Worm (Caenorhabditis elegans): ENCODE results near the gene T01B6.1.
A peak's percentile ranks its signal among the peaks of the same experiment; 100 is the strongest.

The T01B6.1 gene

DNA sequence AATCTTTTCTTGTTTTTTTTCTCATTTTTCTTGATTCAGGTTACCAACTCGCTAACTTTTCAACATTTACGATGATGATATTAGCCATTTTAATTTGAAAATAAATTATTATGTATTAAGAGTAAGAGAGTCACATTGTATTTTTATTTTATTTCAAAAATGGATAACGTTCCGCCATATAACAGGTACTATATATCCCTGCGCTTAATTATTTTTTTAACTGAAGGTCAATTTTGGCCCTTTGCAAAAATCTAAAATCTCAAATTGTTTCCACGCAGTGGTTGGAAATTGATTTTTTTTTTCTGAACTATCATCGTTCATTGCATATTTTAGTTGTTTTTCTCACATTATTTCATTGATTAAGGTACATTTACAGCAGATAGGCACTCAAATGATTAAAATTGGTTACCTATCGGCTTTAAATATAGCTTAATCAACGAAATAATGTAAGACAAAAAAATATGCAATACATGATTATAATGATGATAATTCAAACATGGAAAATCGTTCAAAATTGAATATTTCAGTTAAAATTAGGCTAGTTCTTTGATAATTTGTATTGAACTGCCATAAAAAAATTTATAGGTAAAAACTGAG, 29.3 kb downstream of the T01B6.1 start (continued):
- no peak for TF ChIP-seq Y5F2A.4 (GFP tag; optimal IDR thresholded peaks at IDR 0.05)
- peak; percentile 98 for TF ChIP-seq hmg-1.1 (GFP tag; IDR thresholded peaks at IDR 0.05)
- peak; percentile 82 for TF ChIP-seq ceh-20 (GFP tag; IDR thresholded peaks at IDR 0.05)
- peak; percentile 88 for TF ChIP-seq mes-2 (tag; optimal IDR thresholded peaks at IDR 0.05; ENCODE audit: poor library complexity, severe bottlenecking)
- peak; percentile 68 for TF ChIP-seq spr-3 (GFP tag; optimal IDR thresholded peaks at IDR 0.05)
- peak; percentile 67 for TF ChIP-seq lir-3 (tag; optimal IDR thresholded peaks at IDR 0.05)
- peak; percentile 71; the same call in 1 of the 2 replicates for TF ChIP-seq daf-19 (GFP tag; conservative IDR thresholded peaks at IDR 0.05)
- TF ChIP-seq gei-8 (GFP tag; optimal IDR thresholded peaks at IDR 0.05): no peak
- TF ChIP-seq ztf-11 (tag; optimal IDR thresholded peaks at IDR 0.05): peak; percentile 4
- no peak for TF ChIP-seq snpc-1.2 (GFP tag; IDR thresholded peaks at IDR 0.05)
- TF ChIP-seq D1046.2 (GFP tag; IDR thresholded peaks at IDR 0.05): no peak
- peak; percentile 91 for TF ChIP-seq zip-2 (tag; optimal IDR thresholded peaks at IDR 0.05)

ce11 chrX:2365890-2366289, 30.4 kb downstream of the T01B6.1 start, which contains the start of gene T24D8.6:
Gene T24D8.6, minus strand, starts transcription at chrX:2365990.
- TF ChIP-seq dmd-8 (GFP tag; IDR thresholded peaks at IDR 0.05): no peak
- TF ChIP-seq lin-1 (GFP tag; IDR thresholded peaks at IDR 0.05): no peak
- no peak for TF ChIP-seq F10B5.3 (tag; optimal IDR thresholded peaks at IDR 0.05)
- no peak for TF ChIP-seq ceh-44 (GFP tag; IDR thresholded peaks at IDR 0.05)
- TF ChIP-seq nhr-42 (GFP tag; IDR thresholded peaks at IDR 0.05): no peak
- no peak for TF ChIP-seq ztf-7 (tag; optimal IDR thresholded peaks at IDR 0.05)
- no peak for TF ChIP-seq mxl-3 (GFP tag; optimal IDR thresholded peaks at IDR 0.05)
- no peak for TF ChIP-seq nhr-11 (tag; optimal IDR thresholded peaks at IDR 0.05)
- TF ChIP-seq R02D3.7 (tag; optimal IDR thresholded peaks at IDR 0.05): no peak
- no peak for TF ChIP-seq spr-1 (tag; optimal IDR thresholded peaks at IDR 0.05)
- no peak for TF ChIP-seq D1046.2 (GFP tag; IDR thresholded peaks at IDR 0.05)
- no peak for TF ChIP-seq nhr-77 (tag; optimal IDR thresholded peaks at IDR 0.05)
- TF ChIP-seq mdl-1 (tag; optimal IDR thresholded peaks at IDR 0.05): no peak
- no peak for TF ChIP-seq ces-1 (GFP tag; optimal IDR thresholded peaks at IDR 0.05)
- no peak for TF ChIP-seq sdz-12 (GFP tag; optimal IDR thresholded peaks at IDR 0.05)
- no peak for TF ChIP-seq ztf-11 (tag; optimal IDR thresholded peaks at IDR 0.05)

DNA sequence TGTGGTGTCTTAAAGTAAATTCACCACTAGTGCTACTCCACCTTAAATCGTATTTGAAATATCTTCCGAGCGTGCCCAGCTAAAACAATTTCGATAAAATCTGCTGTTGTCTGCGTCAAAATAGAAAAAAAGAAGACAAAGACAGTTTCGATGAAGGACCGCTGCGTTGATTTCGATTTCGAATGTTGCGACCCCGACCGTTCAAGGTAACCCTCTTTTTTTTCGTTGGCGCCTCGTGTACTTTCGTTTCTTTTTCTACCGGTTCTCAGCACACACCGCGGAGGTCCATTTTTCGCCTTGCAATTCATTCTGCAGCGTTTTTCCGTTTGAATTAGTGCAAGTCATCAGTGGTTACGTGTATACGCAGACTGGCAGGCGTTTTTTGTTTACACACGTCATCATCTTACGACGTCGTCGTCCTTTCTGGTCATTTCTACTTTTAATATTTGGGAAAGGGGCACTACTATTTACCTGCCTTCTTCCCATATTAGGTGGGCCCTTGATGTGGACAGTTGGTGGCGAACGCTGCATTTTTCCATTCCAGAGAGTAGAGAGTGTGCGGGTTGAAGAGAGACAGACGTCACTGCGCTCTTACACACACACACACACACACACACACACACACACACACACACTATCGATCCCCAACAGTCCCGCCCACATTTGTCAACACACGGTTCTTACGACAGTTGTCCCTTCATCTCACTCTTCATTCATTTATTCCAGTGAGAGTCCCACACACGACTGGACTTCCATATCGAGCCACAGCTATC, 32.7 kb downstream of the T01B6.1 start:
- TF ChIP-seq mxl-3 (GFP tag; optimal IDR thresholded peaks at IDR 0.05): peak; percentile 24
- no peak for TF ChIP-seq nhr-6 (tag; optimal IDR thresholded peaks at IDR 0.05)
- no peak for TF ChIP-seq egl-27 (tag; optimal IDR thresholded peaks at IDR 0.05)
- TF ChIP-seq F44E2.7 (GFP tag; IDR thresholded peaks at IDR 0.05): no peak
- TF ChIP-seq dmd-6 (GFP tag; IDR thresholded peaks at IDR 0.05): no peak
- TF ChIP-seq dmd-9 (GFP tag; IDR thresholded peaks at IDR 0.05): no peak
- no peak for TF ChIP-seq sdz-12 (GFP tag; optimal IDR thresholded peaks at IDR 0.05)
- TF ChIP-seq aly-2 (tag; optimal IDR thresholded peaks at IDR 0.05): no peak
- TF ChIP-seq ztf-11 (tag; optimal IDR thresholded peaks at IDR 0.05): no peak
- no peak for TF ChIP-seq Y5F2A.4 (GFP tag; optimal IDR thresholded peaks at IDR 0.05)
- TF ChIP-seq nhr-25 (tag; optimal IDR thresholded peaks at IDR 0.05; ENCODE audit: borderline replicate concordance, insufficient read depth): peak; percentile 74
- TF ChIP-seq lsy-2 (tag; optimal IDR thresholded peaks at IDR 0.05): peak in 1 of 2 experiments; percentile 15
- TF ChIP-seq lin-38 (GFP tag; IDR thresholded peaks at IDR 0.05): no peak
- no peak for TF ChIP-seq daf-16 (GFP tag; optimal IDR thresholded peaks at IDR 0.05)
- peak; percentile 3 for TF ChIP-seq daf-16 (tag; optimal IDR thresholded peaks at IDR 0.05)
- TF ChIP-seq jun-1 (tag; optimal IDR thresholded peaks at IDR 0.05): no peak
- no peak for TF ChIP-seq spr-3 (GFP tag; optimal IDR thresholded peaks at IDR 0.05)
- TF ChIP-seq madf-5 (GFP tag; IDR thresholded peaks at IDR 0.05): no peak
- no peak for TF ChIP-seq zip-2 (tag; optimal IDR thresholded peaks at IDR 0.05)
- TF ChIP-seq nhr-76 (tag; optimal IDR thresholded peaks at IDR 0.05): no peak
- no peak for TF ChIP-seq D1046.2 (GFP tag; IDR thresholded peaks at IDR 0.05)
- no peak for TF ChIP-seq Y48G9A.11 (GFP tag; IDR thresholded peaks at IDR 0.05)
- no peak for TF ChIP-seq ctbp-1 (GFP tag; IDR thresholded peaks at IDR 0.05)
- TF ChIP-seq cey-2 (tag; optimal IDR thresholded peaks at IDR 0.05; ENCODE audit: borderline replicate concordance, insufficient read depth): no peak
- TF ChIP-seq lin-13 (GFP tag; optimal IDR thresholded peaks at IDR 0.05): no peak
- TF ChIP-seq aha-1 (tag): peak; percentile 84
- TF ChIP-seq ceh-28 (tag; optimal IDR thresholded peaks at IDR 0.05): no peak

Data from whole organism, L4 larva.